Fruit fly (Drosophila melanogaster) whole organism, embryonic: ENCODE results near the gene CG8892.

Experiments
- Atf6 ChIP-seq: fragments of 200-800 bp; sonication (Bioruptor generic); IDR thresholded peaks from 2 replicates; pipeline ENCODE4 v1.3.6; 2022; ENCODE audit warnings: missing biosample characterization, missing genetic modification characterization
- Bteb2 ChIP-seq: fragments of 200-800 bp; sonication (Bioruptor generic); optimal IDR thresholded peaks from 2 replicates; lab custom pipeline; 2016; ENCODE audit warnings: missing biosample characterization, missing genetic modification characterization
- CG10147 ChIP-seq: fragments of 200-800 bp; sonication (Bioruptor generic); optimal IDR thresholded peaks from 2 replicates; lab custom pipeline; 2019; ENCODE audit warnings: missing biosample characterization, mild to moderate bottlenecking, missing genetic modification characterization, moderate library complexity
- CG10209 ChIP-seq: fragments of 200-800 bp; sonication (Bioruptor generic); optimal IDR thresholded peaks from 3 replicates; lab custom pipeline; 2017; ENCODE audit warnings: missing biosample characterization, mild to moderate bottlenecking, missing genetic modification characterization, missing genetic modification reagents
- CG10959 ChIP-seq: fragments of 200-800 bp; sonication (Bioruptor generic); IDR thresholded peaks from 2 replicates; pipeline ENCODE4 v1.3.6; 2022; ENCODE audit warnings: missing biosample characterization, missing genetic modification characterization
- CG12769 ChIP-seq: fragments of 200-800 bp; sonication (Bioruptor generic); optimal IDR thresholded peaks from 2 replicates; lab custom pipeline; 2019; ENCODE audit warnings: missing biosample characterization, mild to moderate bottlenecking, missing genetic modification characterization, moderate library complexity
- CG14667 ChIP-seq: fragments of 200-800 bp; sonication (Bioruptor generic); IDR thresholded peaks from 2 replicates; pipeline ENCODE4 v1.3.6; 2022; ENCODE audit warnings: missing biosample characterization, missing genetic modification characterization
- CG15479 ChIP-seq: fragments of 200-800 bp; sonication (Bioruptor generic); optimal IDR thresholded peaks from 3 replicates; lab custom pipeline; 2019; ENCODE audit warnings: missing biosample characterization, mild to moderate bottlenecking, missing genetic modification characterization, moderate library complexity
- CG17385 ChIP-seq: fragments of 200-800 bp; sonication (Bioruptor generic); optimal IDR thresholded peaks from 3 replicates; lab custom pipeline; 2018; ENCODE audit warnings: missing biosample characterization, mild to moderate bottlenecking, missing genetic modification characterization
- CG18764 ChIP-seq: fragments of 200-800 bp; sonication (Bioruptor generic); optimal IDR thresholded peaks from 3 replicates; lab custom pipeline; 2016; ENCODE audit warnings: missing biosample characterization, missing genetic modification characterization
- CG30020 ChIP-seq: fragments of 200-800 bp; optimal IDR thresholded peaks from 2 replicates; lab custom pipeline; 2019; ENCODE audit warnings: missing biosample characterization, mild to moderate bottlenecking, missing genetic modification characterization, moderate library complexity
- CG32532 ChIP-seq: fragments of 200-800 bp; sonication (Bioruptor generic); IDR thresholded peaks from 2 replicates; pipeline ENCODE4 v1.3.6; 2022; ENCODE audit warnings: missing biosample characterization, missing genetic modification characterization
- CG34224 ChIP-seq: fragments of 200-800 bp; sonication (Bioruptor generic); IDR thresholded peaks from 3 replicates; pipeline ENCODE4 v1.3.6; 2022; ENCODE audit warnings: missing biosample characterization, missing genetic modification characterization; ENCODE audit not compliant: partially characterized antibody
- CG4707 ChIP-seq: fragments of 200-800 bp; sonication (Bioruptor generic); optimal IDR thresholded peaks from 2 replicates; lab custom pipeline; 2018; ENCODE audit warnings: missing biosample characterization, mild to moderate bottlenecking, missing genetic modification characterization, moderate library complexity
- CG5245 ChIP-seq: fragments of 200-800 bp; sonication (Bioruptor generic); optimal IDR thresholded peaks from 3 replicates; lab custom pipeline; 2016; ENCODE audit warnings: missing biosample characterization, missing genetic modification characterization
- CG6683 ChIP-seq: fragments of 200-800 bp; sonication (Bioruptor generic); optimal IDR thresholded peaks from 2 replicates; lab custom pipeline; 2017; ENCODE audit warnings: missing biosample characterization, mild to moderate bottlenecking, missing genetic modification characterization, missing genetic modification reagents
- CG7372 ChIP-seq: fragments of 200-800 bp; sonication (Bioruptor generic); IDR thresholded peaks from 2 replicates; pipeline ENCODE4 v1.3.6; 2022; ENCODE audit warnings: missing biosample characterization, missing genetic modification characterization
- CG7839 ChIP-seq: fragments of 200-800 bp; sonication (Bioruptor generic); optimal IDR thresholded peaks from 3 replicates; lab custom pipeline; 2018; ENCODE audit warnings: missing biosample characterization, mild to moderate bottlenecking, missing genetic modification characterization, moderate library complexity
- CG8924 ChIP-seq: fragments of 200-800 bp; optimal IDR thresholded peaks from 3 replicates; lab custom pipeline; 2019; ENCODE audit warnings: missing biosample characterization, mild to moderate bottlenecking, missing genetic modification characterization, moderate library complexity
- CrebB ChIP-seq: fragments of 200-800 bp; sonication (Bioruptor generic); optimal IDR thresholded peaks from 3 replicates; lab custom pipeline; 2018; ENCODE audit warnings: missing biosample characterization, mild to moderate bottlenecking, missing genetic modification characterization
- Dbx ChIP-seq: fragments of 200-800 bp; sonication (Bioruptor generic); IDR thresholded peaks from 3 replicates; pipeline ENCODE4 v1.3.6; 2022; ENCODE audit warnings: missing biosample characterization, missing genetic modification characterization
- Elba2 ChIP-seq: fragments of 200-800 bp; sonication (Bioruptor generic); optimal IDR thresholded peaks from 3 replicates; lab custom pipeline; 2016; ENCODE audit warnings: missing biosample characterization, missing genetic modification characterization
- Gsc ChIP-seq: fragments of 200-800 bp; sonication (Bioruptor generic); IDR thresholded peaks from 2 replicates; pipeline ENCODE4 v1.3.6; 2022; ENCODE audit warnings: missing biosample characterization, missing genetic modification characterization
- Hey ChIP-seq: fragments of 200-800 bp; sonication (Bioruptor generic); optimal IDR thresholded peaks from 3 replicates; lab custom pipeline; 2018; ENCODE audit warnings: missing biosample characterization, mild to moderate bottlenecking, missing genetic modification characterization
- Hmx ChIP-seq: fragments of 200-800 bp; sonication (Bioruptor generic); optimal IDR thresholded peaks from 2 replicates; lab custom pipeline; 2016; ENCODE audit warnings: missing biosample characterization, missing genetic modification characterization
- Lhr ChIP-seq: fragments of 200-800 bp; sonication (Bioruptor generic); optimal IDR thresholded peaks from 3 replicates; lab custom pipeline; 2017; ENCODE audit warnings: mild to moderate bottlenecking, missing biosample characterization, missing genetic modification reagents, missing genetic modification characterization
- Lim3 ChIP-seq: fragments of 200-800 bp; sonication (Bioruptor generic); IDR thresholded peaks from 2 replicates; pipeline ENCODE4 v1.3.6; 2022; ENCODE audit warnings: missing biosample characterization, missing genetic modification characterization
- NFAT ChIP-seq: fragments of 200-800 bp; sonication (Bioruptor generic); IDR thresholded peaks from 2 replicates; pipeline ENCODE4 v1.3.6; 2022; ENCODE audit warnings: missing biosample characterization, missing genetic modification characterization
- Rfx ChIP-seq: fragments of 200-800 bp; sonication (Bioruptor generic); IDR thresholded peaks from 2 replicates; pipeline ENCODE4 v1.3.6; 2022; ENCODE audit warnings: missing biosample characterization, missing genetic modification characterization
- Stat92E ChIP-seq, 3 experiments: fragments of >200 bp in 2 of 3; fragments of 200-800 bp in 1 of 3; sonication (Bioruptor generic) in 1 of 3; optimal IDR thresholded peaks; 2 replicates each; lab custom pipeline; 2017 to 2019; ENCODE audit warnings: missing biosample characterization in 3 of 3, missing genetic modification characterization in 3 of 3, mild to moderate bottlenecking in 1 of 3, moderate library complexity in 1 of 3
- Tbp ChIP-seq: fragments of >200 bp; optimal IDR thresholded peaks from 2 replicates; lab custom pipeline; 2018; ENCODE audit warnings: missing biosample characterization, missing genetic modification characterization
- YL-1 ChIP-seq: fragments of 200-800 bp; sonication (Bioruptor generic); optimal IDR thresholded peaks from 3 replicates; lab custom pipeline; 2017; ENCODE audit warnings: missing biosample characterization, mild to moderate bottlenecking, missing genetic modification characterization
- ap ChIP-seq: fragments of 200-800 bp; sonication (Bioruptor generic); IDR thresholded peaks from 2 replicates; pipeline ENCODE4 v1.3.6; 2022; ENCODE audit warnings: missing biosample characterization, missing genetic modification characterization
- bab2 ChIP-seq: fragments of 200-800 bp; sonication (Bioruptor generic); optimal IDR thresholded peaks from 2 replicates; lab custom pipeline; 2016; ENCODE audit warnings: missing biosample characterization, missing genetic modification characterization
- bcd ChIP-seq: fragments of 200-800 bp; sonication (Bioruptor generic); optimal IDR thresholded peaks from 2 replicates; lab custom pipeline; 2017; ENCODE audit warnings: missing biosample characterization, mild to moderate bottlenecking, missing genetic modification characterization
- chm ChIP-seq: fragments of 200-800 bp; sonication (Bioruptor generic); IDR thresholded peaks from 2 replicates; pipeline ENCODE4 v1.3.6; 2022; ENCODE audit warnings: missing biosample characterization, missing genetic modification characterization
- cwo ChIP-seq: fragments of 200-800 bp; sonication (Bioruptor generic); optimal IDR thresholded peaks from 3 replicates; lab custom pipeline; 2017; ENCODE audit warnings: missing biosample characterization, missing genetic modification characterization, mild to moderate bottlenecking, moderate library complexity, missing genetic modification reagents
- dmrt99B ChIP-seq: fragments of 200-800 bp; sonication (Bioruptor generic); optimal IDR thresholded peaks from 2 replicates; lab custom pipeline; 2018; ENCODE audit warnings: missing biosample characterization, mild to moderate bottlenecking, missing genetic modification characterization, moderate library complexity
- dysf ChIP-seq: fragments of 200-800 bp; sonication (Bioruptor generic); IDR thresholded peaks from 3 replicates; pipeline ENCODE4 v1.3.6; 2022; ENCODE audit warnings: missing biosample characterization, missing genetic modification characterization
- gem ChIP-seq: fragments of 200-800 bp; sonication (Bioruptor generic); optimal IDR thresholded peaks from 2 replicates; lab custom pipeline; 2019; ENCODE audit warnings: missing biosample characterization, mild to moderate bottlenecking, missing genetic modification characterization, moderate library complexity
- grn ChIP-seq: fragments of 200-800 bp; sonication (Bioruptor generic); optimal IDR thresholded peaks from 3 replicates; lab custom pipeline; 2017; ENCODE audit warnings: missing biosample characterization, missing genetic modification characterization
- schlank ChIP-seq: fragments of 200-800 bp; sonication (Bioruptor generic); optimal IDR thresholded peaks from 2 replicates; lab custom pipeline; 2018; ENCODE audit warnings: missing biosample characterization, mild to moderate bottlenecking, missing genetic modification characterization
- shn ChIP-seq: fragments of 200-800 bp; sonication (Bioruptor generic); optimal IDR thresholded peaks from 3 replicates; lab custom pipeline; 2016; ENCODE audit warnings: missing biosample characterization, missing genetic modification characterization
- so ChIP-seq: fragments of 200-800 bp; sonication (Bioruptor generic); IDR thresholded peaks from 3 replicates; pipeline ENCODE4 v1.3.6; 2022; ENCODE audit warnings: missing biosample characterization, missing genetic modification characterization
- sqz ChIP-seq: fragments of 200-800 bp; sonication (Bioruptor generic); optimal IDR thresholded peaks from 3 replicates; lab custom pipeline; 2018; ENCODE audit warnings: missing biosample characterization, mild to moderate bottlenecking, missing genetic modification characterization
- stwl ChIP-seq: fragments of 200-800 bp; sonication (Bioruptor generic); optimal IDR thresholded peaks from 3 replicates; lab custom pipeline; 2018; ENCODE audit warnings: missing biosample characterization, mild to moderate bottlenecking, missing genetic modification characterization, moderate library complexity
- tap ChIP-seq: fragments of 200-800 bp; optimal IDR thresholded peaks from 3 replicates; lab custom pipeline; 2019; ENCODE audit warnings: missing biosample characterization, mild to moderate bottlenecking, missing genetic modification characterization, moderate library complexity
- trh ChIP-seq: fragments of 200-800 bp; sonication (Bioruptor generic); optimal IDR thresholded peaks from 2 replicates; lab custom pipeline; 2016; ENCODE audit warnings: missing biosample characterization, missing genetic modification characterization
- ttk ChIP-seq: fragments of 200-800 bp; sonication (Bioruptor generic); IDR thresholded peaks from 2 replicates; pipeline ENCODE4 v2.1.2; 2022; ENCODE audit warnings: missing biosample characterization, missing genetic modification characterization
- tx ChIP-seq: fragments of 200-800 bp; sonication (Bioruptor generic); optimal IDR thresholded peaks from 2 replicates; lab custom pipeline; 2016; ENCODE audit warnings: missing biosample characterization, missing genetic modification characterization
- yki ChIP-seq: fragments of >200 bp; optimal IDR thresholded peaks from 3 replicates; lab custom pipeline; 2018
- z ChIP-seq: fragments of 200-800 bp; sonication (Bioruptor generic); IDR thresholded peaks from 3 replicates; pipeline ENCODE4 v1.3.6; 2022; ENCODE audit warnings: missing biosample characterization, missing genetic modification characterization

The CG8892 gene

DNA sequence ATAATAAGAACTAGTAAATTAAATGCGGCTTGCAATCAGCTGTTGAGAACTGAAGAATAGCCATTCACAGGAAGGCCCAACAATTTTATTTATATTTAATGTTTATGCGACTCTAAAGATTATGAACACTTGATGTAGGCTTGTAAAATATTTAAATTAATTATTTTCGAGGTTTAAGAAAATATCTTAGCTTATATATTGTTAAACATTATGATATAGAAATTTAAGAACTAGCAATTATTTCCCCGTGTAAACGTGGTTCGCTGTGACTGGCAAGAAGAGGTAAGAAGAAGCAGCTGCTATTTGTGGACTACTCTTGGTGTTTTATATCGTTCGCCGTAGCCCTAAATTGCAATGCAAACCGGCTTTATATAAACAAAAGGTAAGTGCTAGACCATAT lies 36.1 kb downstream of the CG8892 start, which contains the start of the genes mRpL24 and betaggt-I (continued):
- TF ChIP-seq z (peak; percentile 65; the same call in 2 of the 3 replicates), Lhr (GFP tag; lab: Kevin White, UChicago) (peak; percentile 77), ttk (GFP tag; lab: Robert Waterston, UW) (peak; percentile 98), Lim3 (peak; percentile 75; the same call in 1 of the 2 replicates), Tbp (GFP tag; lab: Kevin White, UChicago) (no peak), dysf (GFP tag; lab: Robert Waterston, UW) (peak; percentile 97), CG32532 (peak; percentile 97), CG18764 (GFP tag; lab: Kevin White, UChicago) (peak; percentile 93), CG4707 (peak; percentile 83), dmrt99B (tag; lab: Kevin White, UChicago) (peak; percentile 95), grn (GFP tag; lab: Kevin White, UChicago) (peak; percentile 56), Elba2 (GFP tag; lab: Kevin White, UChicago) (peak; percentile 60), trh (GFP tag; lab: Kevin White, UChicago) (peak; percentile 89), CG6683 (GFP tag; lab: Kevin White, UChicago) (peak; percentile 90), CG30020 (peak; percentile 85), CG10147 (GFP tag; lab: Kevin White, UChicago) (peak; percentile 96), yki (peak; percentile 56), Stat92E (GFP tag; optimal IDR thresholded peaks at IDR 0.05; lab: Kevin White, UChicago) (peak in 1 of 3 experiments; percentile 85), tx (GFP tag; lab: Kevin White, UChicago) (peak; percentile 74), Gsc (GFP tag; lab: Robert Waterston, UW) (peak; percentile 84), CrebB (tag; lab: Kevin White, UChicago) (peak; percentile 92), CG10209 (GFP tag; lab: Kevin White, UChicago) (peak; percentile 95), NFAT (GFP tag; lab: Robert Waterston, UW) (peak; percentile 96), gem (peak; percentile 99), Dbx (GFP tag; lab: Robert Waterston, UW) (peak; percentile 96), CG34224 (GFP tag; lab: Robert Waterston, UW) (no peak), Bteb2 (GFP tag; lab: Kevin White, UChicago) (peak; percentile 92), CG8924 (tag; lab: Kevin White, UChicago) (peak; percentile 98), bcd (GFP tag; lab: Kevin White, UChicago) (peak; percentile 97), sqz (no peak), CG10959 (GFP tag; lab: Robert Waterston, UW) (peak; percentile 83), so (GFP tag; lab: Robert Waterston, UW) (peak; percentile 94), tap (tag; lab: Kevin White, UChicago) (peak; percentile 95), YL-1 (GFP tag; lab: Kevin White, UChicago) (peak; percentile 95), CG14667 (GFP tag; lab: Robert Waterston, UW) (peak; percentile 93), CG7839 (tag; lab: Kevin White, UChicago) (peak; percentile 97), schlank (peak; percentile 86), bab2 (GFP tag; lab: Kevin White, UChicago) (peak; percentile 72), ap (GFP tag; lab: Robert Waterston, UW) (peak; percentile 96), CG7372 (peak; percentile 96), stwl (tag; lab: Kevin White, UChicago) (peak; percentile 69), Atf6 (GFP tag; lab: Robert Waterston, UW) (peak; percentile 96), Rfx (GFP tag; lab: Robert Waterston, UW) (peak; percentile 98), CG12769 (tag; lab: Kevin White, UChicago) (peak; percentile 92), Hey (peak; percentile 70), CG15479 (GFP tag; lab: Kevin White, UChicago) (no peak), Hmx (peak; percentile 80), CG17385 (GFP tag; lab: Kevin White, UChicago) (peak; percentile 99), chm (GFP tag; lab: Robert Waterston, UW) (peak; percentile 94), shn (GFP tag; lab: Kevin White, UChicago) (peak; percentile 61), cwo (GFP tag; lab: Kevin White, UChicago) (peak; percentile 89), CG5245 (peak; percentile 86)
